Worm (Caenorhabditis elegans) whole organism, mixed stage, embryonic: ENCODE results near the gene T15B12.2.

Experiments used
- ces-1 ChIP-seq: fragments of 150-350 bp; optimal IDR thresholded peaks from 2 replicates; lab custom pipeline; 2014; ENCODE audit warnings: missing biosample characterization, missing genetic modification reagents, missing genetic modification characterization
- nhr-237 ChIP-seq: fragments of 150-350 bp; optimal IDR thresholded peaks from 2 replicates; lab custom pipeline; 2014; ENCODE audit warnings: missing biosample characterization, missing genetic modification characterization

The T15B12.2 gene

ce11 chrIII:5254108-5254507, 47.6 kb downstream of the T15B12.2 start, which contains the start of the genes sumv-1 and gop-1:
sumv-1 (minus strand) TSS chrIII:5254187.
gop-1 (plus strand) TSS chrIII:5254438.
- no peak for TF ChIP-seq nhr-237 (tag; lab: Kevin White, UChicago)
- peak; percentile 36 for TF ChIP-seq ces-1 (GFP tag; lab: Kevin White, UChicago)
